Fruit fly (Drosophila melanogaster): ENCODE data around the gene CG15196.

Gene CG15196

DNA sequence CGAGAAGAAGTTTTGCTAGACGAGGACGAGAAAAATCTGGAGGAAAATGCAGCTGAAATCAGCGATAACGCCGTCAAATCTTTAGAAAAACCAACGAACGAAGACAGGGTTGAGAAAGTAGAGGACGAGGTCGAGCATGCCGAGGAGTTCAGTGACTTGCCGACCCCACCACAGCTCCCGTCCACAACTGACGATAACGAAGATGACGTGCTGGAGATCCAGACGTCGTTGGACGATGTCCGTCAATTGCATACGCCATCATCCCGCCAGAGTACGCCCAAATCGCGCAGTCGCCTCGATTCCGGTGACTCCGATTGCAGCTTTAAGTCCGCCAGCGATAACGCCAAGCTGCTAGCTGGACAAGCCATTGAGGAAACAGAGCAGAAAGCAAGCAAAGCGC, 47.4 kb downstream of the CG15196 start:
- no peak for TF ChIP-seq gl (tag; optimal IDR thresholded peaks at IDR 0.05)
- no peak for TF ChIP-seq Snoo (tag; optimal IDR thresholded peaks at IDR 0.05)
- no peak for TF ChIP-seq CG12605 (GFP tag; IDR thresholded peaks at IDR 0.05)
- TF ChIP-seq EcR (GFP tag; optimal IDR thresholded peaks at IDR 0.05), result peak; percentile 82

DNA sequence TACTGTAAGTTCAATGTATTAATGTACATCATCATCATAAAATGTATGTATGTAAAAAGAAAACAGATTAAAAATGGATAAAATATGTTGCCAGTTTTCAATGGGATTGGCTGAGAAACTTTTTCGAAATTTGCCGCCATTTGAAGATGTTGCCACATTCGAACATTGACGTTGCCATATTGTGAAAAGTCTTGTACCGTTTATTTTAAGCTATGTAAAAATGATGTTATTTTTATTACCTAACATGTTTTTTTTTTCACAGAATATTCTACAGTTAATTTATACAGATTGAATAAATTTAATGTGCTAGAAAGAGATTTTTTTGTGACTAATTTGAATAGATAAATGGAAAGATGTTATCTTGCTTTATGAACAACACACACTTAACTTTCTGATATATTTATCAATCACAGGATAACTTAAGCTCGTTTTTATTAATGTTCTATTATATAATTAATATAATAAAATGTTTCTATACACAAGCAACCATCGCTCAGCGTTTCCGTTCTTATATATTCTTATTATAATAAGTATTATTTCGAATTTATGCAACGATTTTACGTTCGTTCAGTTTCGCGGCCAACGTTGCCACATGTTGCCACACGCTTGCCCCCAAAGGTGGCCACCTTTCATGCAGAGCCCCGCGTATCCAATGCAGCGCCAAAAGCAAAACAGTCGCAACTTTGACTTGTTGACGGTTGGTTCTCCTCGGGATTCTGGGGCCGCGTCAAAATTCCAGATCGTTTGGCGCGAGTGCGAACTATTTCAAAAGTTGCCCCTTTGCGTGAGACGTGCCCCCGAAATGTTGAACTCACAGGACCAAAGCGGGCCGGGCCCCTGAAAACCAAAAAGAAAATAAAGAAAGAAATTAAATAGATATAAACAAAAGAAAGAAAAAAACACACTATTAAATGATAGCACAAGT, 49.4 kb downstream of the CG15196 start, which contains the start of gene CG43155:
Gene CG43155, plus strand, starts transcription at position 875 of the 925 bp plus-strand sequence.
- TF ChIP-seq gl (tag; optimal IDR thresholded peaks at IDR 0.05), result no peak
- no peak for TF ChIP-seq CG8159 (tag; optimal IDR thresholded peaks at IDR 0.05)
- no peak for TF ChIP-seq CG15710 (tag; optimal IDR thresholded peaks at IDR 0.05)
- TF ChIP-seq CG4496 (GFP tag; IDR thresholded peaks at IDR 0.05), result no peak
- no peak for TF ChIP-seq Pif1B (GFP tag; optimal IDR thresholded peaks at IDR 0.05)
- no peak for TF ChIP-seq CG34367 (tag; optimal IDR thresholded peaks at IDR 0.05)
- TF ChIP-seq CG17806 (tag; optimal IDR thresholded peaks at IDR 0.05), result no peak
- no peak for TF ChIP-seq rn (GFP tag; IDR thresholded peaks at IDR 0.05)
- TF ChIP-seq CG9948 (tag; optimal IDR thresholded peaks at IDR 0.05), result no peak
- TF ChIP-seq fd96Ca (GFP tag; IDR thresholded peaks at IDR 0.05), result no peak
- TF ChIP-seq Snoo (tag; optimal IDR thresholded peaks at IDR 0.05), result no peak
- no peak for TF ChIP-seq D1 (tag; optimal IDR thresholded peaks at IDR 0.05)
- no peak for TF ChIP-seq EcR (GFP tag; optimal IDR thresholded peaks at IDR 0.05)
- TF ChIP-seq CG13204 (GFP tag; optimal IDR thresholded peaks at IDR 0.05), result no peak
- TF ChIP-seq CG32121 (GFP tag; IDR thresholded peaks at IDR 0.05), result no peak
- TF ChIP-seq Ets98B (GFP tag; IDR thresholded peaks at IDR 0.05), result no peak
- no peak for TF ChIP-seq CG10348 (GFP tag; IDR thresholded peaks at IDR 0.05)
- no peak for TF ChIP-seq Pif1A (GFP tag; optimal IDR thresholded peaks at IDR 0.05)
